Fruit fly (Drosophila melanogaster): ENCODE measurements around the gene Ndc80.

The Ndc80 gene

DNA sequence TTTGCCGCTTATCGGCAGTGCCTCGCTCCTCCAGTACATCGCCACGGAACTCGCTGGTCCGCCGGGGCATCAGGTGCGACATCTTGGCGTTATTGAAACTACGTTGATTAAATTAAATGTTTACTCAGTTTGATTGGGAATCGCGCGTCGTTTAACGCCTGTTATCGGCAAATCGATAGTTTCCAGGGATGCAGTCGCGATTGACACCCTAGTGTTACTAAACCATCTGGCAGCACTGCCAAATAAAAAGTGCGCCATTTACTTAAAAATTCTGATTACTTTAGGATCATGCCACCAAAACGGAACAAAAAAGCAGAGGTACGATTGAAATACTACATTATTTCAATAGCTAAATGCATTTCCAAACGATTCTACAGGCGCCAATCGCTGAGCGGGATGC, at the start of gene Ndc80, which contains the start of gene BthD (continued):
- TF ChIP-seq tna (GFP tag; IDR thresholded peaks at IDR 0.05; ENCODE audit: partially characterized antibody): peak; percentile 58; the same call in 1 of the 2 replicates
- no peak for TF ChIP-seq twi (tag; optimal IDR thresholded peaks at IDR 0.05)
- TF ChIP-seq sqz (GFP tag; optimal IDR thresholded peaks at IDR 0.05): no peak
- TF ChIP-seq mam (GFP tag; optimal IDR thresholded peaks at IDR 0.05): no peak
- TF ChIP-seq Lhr (GFP tag; optimal IDR thresholded peaks at IDR 0.05): peak; percentile 22
- TF ChIP-seq CG1603 (tag; optimal IDR thresholded peaks at IDR 0.05): peak; percentile 67
- no peak for TF ChIP-seq grau (tag; optimal IDR thresholded peaks at IDR 0.05)
- no peak for TF ChIP-seq pfk (GFP tag; optimal IDR thresholded peaks at IDR 0.05)
- TF ChIP-seq CG15073 (GFP tag; optimal IDR thresholded peaks at IDR 0.05): no peak
- no peak for TF ChIP-seq CG8944 (GFP tag; optimal IDR thresholded peaks at IDR 0.05)
- no peak for TF ChIP-seq CG14441 (GFP tag; IDR thresholded peaks at IDR 0.05)
- TF ChIP-seq Xbp1 (GFP tag; optimal IDR thresholded peaks at IDR 0.05): no peak
- TF ChIP-seq CG31224 (GFP tag; IDR thresholded peaks at IDR 0.05): no peak
- no peak for TF ChIP-seq CG10366 (GFP tag; IDR thresholded peaks at IDR 0.05)
- TF ChIP-seq vvl (GFP tag; IDR thresholded peaks at IDR 0.05): 0 out of 2 replicates have a peak, but pooled peaks have one; percentile 13
- TF ChIP-seq CG8388 (GFP tag; optimal IDR thresholded peaks at IDR 0.05): no peak
- TF ChIP-seq amos (GFP tag; IDR thresholded peaks at IDR 0.05; ENCODE audit: partially characterized antibody): peak; percentile 70
- peak; percentile 10 for TF ChIP-seq HmgD (GFP tag; optimal IDR thresholded peaks at IDR 0.05)
- TF ChIP-seq insv (GFP tag; optimal IDR thresholded peaks at IDR 0.05): peak in 1 of 2 experiments; percentile 34
- TF ChIP-seq vnd (GFP tag; IDR thresholded peaks at IDR 0.05; ENCODE audit: partially characterized antibody): peak; percentile 54; the same call in 1 of the 3 replicates
- TF ChIP-seq CG17186 (GFP tag; optimal IDR thresholded peaks at IDR 0.05): peak; percentile 51
- TF ChIP-seq bowl (GFP tag; IDR thresholded peaks at IDR 0.05): no peak
- no peak for TF ChIP-seq cg (GFP tag; optimal IDR thresholded peaks at IDR 0.05)
- TF ChIP-seq Awh (GFP tag; IDR thresholded peaks at IDR 0.05): no peak
- TF ChIP-seq danr (GFP tag; IDR thresholded peaks at IDR 0.05): no peak
- TF ChIP-seq kah (GFP tag; optimal IDR thresholded peaks at IDR 0.05): no peak
- TF ChIP-seq CG18599 (GFP tag; optimal IDR thresholded peaks at IDR 0.05): no peak
- no peak for TF ChIP-seq gce (GFP tag; IDR thresholded peaks at IDR 0.05)
- TF ChIP-seq CG10654 (GFP tag; optimal IDR thresholded peaks at IDR 0.05): no peak
- peak; percentile 19; the same call in 1 of the 3 replicates for TF ChIP-seq ci (GFP tag; IDR thresholded peaks at IDR 0.05)
- TF ChIP-seq sob (GFP tag; IDR thresholded peaks at IDR 0.05): no peak
- TF ChIP-seq chm (GFP tag; IDR thresholded peaks at IDR 0.05): no peak
- no peak for TF ChIP-seq gro (GFP tag; optimal IDR thresholded peaks at IDR 0.05)
- peak; percentile 26 for TF ChIP-seq MESR4 (GFP tag; optimal IDR thresholded peaks at IDR 0.05)
- peak; percentile 12 for TF ChIP-seq Nf-YC (tag; optimal IDR thresholded peaks at IDR 0.05)
- 0 out of 2 replicates have a peak, but pooled peaks have one; percentile 26 for TF ChIP-seq sna (GFP tag; IDR thresholded peaks at IDR 0.05; ENCODE audit: partially characterized antibody)
- TF ChIP-seq ase (GFP tag; IDR thresholded peaks at IDR 0.05): no peak
- TF ChIP-seq CG12659 (GFP tag; optimal IDR thresholded peaks at IDR 0.05): peak; percentile 12
- no peak for TF ChIP-seq crc (GFP tag; optimal IDR thresholded peaks at IDR 0.05)
- no peak for TF ChIP-seq CG12104 (GFP tag; optimal IDR thresholded peaks at IDR 0.05)
- peak; percentile 43 for TF ChIP-seq CG14710 (tag; optimal IDR thresholded peaks at IDR 0.05)
- TF ChIP-seq CG7271 (tag; optimal IDR thresholded peaks at IDR 0.05): no peak
- no peak for TF ChIP-seq gcm2 (GFP tag; optimal IDR thresholded peaks at IDR 0.05)
- TF ChIP-seq CG7372 (GFP tag; IDR thresholded peaks at IDR 0.05): no peak
- no peak for TF ChIP-seq Bteb2 (GFP tag; optimal IDR thresholded peaks at IDR 0.05)
- no peak for TF ChIP-seq CG7745 (tag; optimal IDR thresholded peaks at IDR 0.05)
- no peak for TF ChIP-seq caup (GFP tag; optimal IDR thresholded peaks at IDR 0.05; ENCODE audit: severe bottlenecking)
- peak; percentile 46; the same call in 1 of the 3 replicates for TF ChIP-seq CG14860 (GFP tag; IDR thresholded peaks at IDR 0.05; ENCODE audit: partially characterized antibody)
- TF ChIP-seq CG10321 (GFP tag; IDR thresholded peaks at IDR 0.05): no peak
- TF ChIP-seq crol (GFP tag; IDR thresholded peaks at IDR 0.05): no peak
- no peak for TF ChIP-seq vfl (GFP tag; optimal IDR thresholded peaks at IDR 0.05)
